Worm (Caenorhabditis elegans) whole organism, L3 larva: Measurements from ENCODE around the gene F47E1.20.

Experiments
- ceh-16 ChIP-seq: sonication (generic microtip); optimal IDR thresholded peaks from 2 replicates; lab custom pipeline; 2017; ENCODE audit warnings: missing biosample characterization, missing genetic modification characterization
- egl-27 ChIP-seq: sonication (generic microtip); optimal IDR thresholded peaks from 4 replicates; lab custom pipeline; 2017; ENCODE audit warnings: missing biosample characterization, missing genetic modification reagents, missing genetic modification characterization
- lin-15B ChIP-seq: fragments of 150-350 bp; optimal IDR thresholded peaks from 2 replicates; lab custom pipeline; 2014; ENCODE audit warnings: missing biosample characterization, missing genetic modification characterization
- nhr-11 ChIP-seq: fragments of 150-350 bp; optimal IDR thresholded peaks from 2 replicates; lab custom pipeline; 2014; ENCODE audit warnings: missing biosample characterization, missing genetic modification characterization
- nhr-12 ChIP-seq: fragments of 150-350 bp; optimal IDR thresholded peaks from 2 replicates; lab custom pipeline; 2014; ENCODE audit warnings: missing biosample characterization, missing genetic modification characterization
- nhr-28 ChIP-seq: fragments of 150-350 bp; optimal IDR thresholded peaks from 2 replicates; lab custom pipeline; 2014; ENCODE audit warnings: missing biosample characterization, missing genetic modification characterization
- tbx-2 ChIP-seq: sonication (generic microtip); optimal IDR thresholded peaks from 2 replicates; lab custom pipeline; 2016; ENCODE audit warnings: mild to moderate bottlenecking, missing genetic modification characterization, missing compliant biosample characterization

DNA sequence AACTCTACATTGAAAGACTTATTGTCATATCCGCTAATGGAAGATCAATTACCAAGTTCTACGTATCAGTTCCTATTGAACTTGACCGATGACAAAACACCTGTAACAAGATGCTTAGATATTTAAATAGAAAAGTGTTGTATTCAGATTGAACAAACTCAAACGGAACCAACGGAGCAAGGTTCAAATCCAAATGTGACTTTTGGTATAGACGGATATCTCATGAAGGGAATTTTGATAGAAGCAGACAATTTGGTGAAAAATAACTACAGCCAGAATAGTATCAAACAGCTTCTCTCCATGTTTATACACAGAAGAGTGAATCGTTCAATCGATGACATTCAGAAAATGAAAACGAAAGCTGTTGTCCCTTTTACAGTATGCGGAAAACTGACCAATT, 14.7 kb downstream of the F47E1.20 start:
- TF ChIP-seq egl-27 (tag; lab: Kevin White, UChicago): no peak
- no peak for TF ChIP-seq nhr-11 (tag; lab: Kevin White, UChicago)
- TF ChIP-seq lin-15B: no peak
- no peak for TF ChIP-seq ceh-16 (tag; lab: Kevin White, UChicago)
- TF ChIP-seq tbx-2 (tag; lab: Kevin White, UChicago): no peak
- no peak for TF ChIP-seq nhr-28
- TF ChIP-seq nhr-12 (tag; lab: Kevin White, UChicago): no peak
